Worm (Caenorhabditis elegans) whole organism, L1 larva: ENCODE data around the gene F48G7.8.

Experiments used
- C16A3.4 ChIP-seq: fragments of 150-350 bp; optimal IDR thresholded peaks from 2 replicates; lab custom pipeline; 2014; ENCODE audit warnings: missing biosample characterization, missing genetic modification characterization
- aha-1 ChIP-seq: fragments of 150-350 bp; optimal IDR thresholded peaks from 2 replicates; lab custom pipeline; 2014; ENCODE audit warnings: missing biosample characterization, missing genetic modification characterization
- ama-1 ChIP-seq: fragments of 150-350 bp; optimal IDR thresholded peaks from 2 replicates; lab custom pipeline; 2014
- ceh-88 ChIP-seq: fragments of 200-800 bp; sonication (Bioruptor generic); IDR thresholded peaks from 2 replicates; pipeline ENCODE4 v1.3.6; 2022; ENCODE audit warnings: missing genetic modification characterization, missing compliant biosample characterization
- efl-3 ChIP-seq: fragments of 200-800 bp; sonication (Bioruptor generic); optimal IDR thresholded peaks from 2 replicates; lab custom pipeline; 2018; ENCODE audit warnings: mild to moderate bottlenecking, missing genetic modification characterization, missing compliant biosample characterization
- egl-27 ChIP-seq, 2 experiments: fragments of 150-350 bp in 1 of 2; sonication (generic microtip); optimal IDR thresholded peaks; 3 replicates each; lab custom pipeline; 2017 to 2018; ENCODE audit warnings: missing biosample characterization in 2 of 2, missing genetic modification characterization in 2 of 2, missing genetic modification reagents in 2 of 2
- ets-5 ChIP-seq: fragments of 200-800 bp; sonication (Bioruptor generic); IDR thresholded peaks from 2 replicates; pipeline ENCODE4 v1.3.6; 2022; ENCODE audit warnings: missing genetic modification characterization, missing compliant biosample characterization
- fkh-10 ChIP-seq: sonication (generic microtip); optimal IDR thresholded peaks from 2 replicates; lab custom pipeline; 2017; ENCODE audit warnings: missing biosample characterization, missing genetic modification reagents, missing genetic modification characterization
- fkh-8 ChIP-seq: sonication (generic microtip); optimal IDR thresholded peaks from 2 replicates; lab custom pipeline; 2016; ENCODE audit warnings: mild to moderate bottlenecking, missing genetic modification characterization, missing compliant biosample characterization
- fos-1 ChIP-seq: fragments of 150-350 bp; optimal IDR thresholded peaks from 2 replicates; lab custom pipeline; 2014; ENCODE audit warnings: missing biosample characterization, missing genetic modification characterization
- hpl-2 ChIP-seq: fragments of 150-350 bp; optimal IDR thresholded peaks from 2 replicates; lab custom pipeline; 2014; ENCODE audit warnings: missing biosample characterization, missing genetic modification reagents, missing genetic modification characterization
- isw-1 ChIP-seq: fragments of 200-800 bp; sonication (Bioruptor generic); IDR thresholded peaks from 2 replicates; pipeline ENCODE4 v1.3.6; 2022; ENCODE audit warnings: missing genetic modification characterization, missing compliant biosample characterization
- jun-1 ChIP-seq: fragments of 150-350 bp; optimal IDR thresholded peaks from 2 replicates; lab custom pipeline; 2014; ENCODE audit warnings: missing biosample characterization, missing genetic modification reagents, missing genetic modification characterization
- lin-35 ChIP-seq, 2 experiments: fragments of 150-350 bp; optimal IDR thresholded peaks; 2 replicates each; lab custom pipeline; 2014; ENCODE audit warnings: missing biosample characterization in 2 of 2, missing genetic modification characterization in 2 of 2, missing genetic modification reagents in 2 of 2
- lir-3 ChIP-seq: sonication (generic microtip); optimal IDR thresholded peaks from 2 replicates; lab custom pipeline; 2016; ENCODE audit warnings: mild to moderate bottlenecking, missing genetic modification characterization, moderate library complexity, missing compliant biosample characterization; ENCODE audit not compliant: poor library complexity
- mep-1 ChIP-seq: fragments of 150-350 bp; optimal IDR thresholded peaks from 2 replicates; lab custom pipeline; 2014; ENCODE audit warnings: missing biosample characterization, missing genetic modification characterization
- nhr-11 ChIP-seq: fragments of 150-350 bp; optimal IDR thresholded peaks from 2 replicates; lab custom pipeline; 2014; ENCODE audit warnings: missing biosample characterization, missing genetic modification characterization
- nhr-20 ChIP-seq: sonication (generic microtip); optimal IDR thresholded peaks from 2 replicates; lab custom pipeline; 2016; ENCODE audit warnings: mild to moderate bottlenecking, missing genetic modification characterization, missing compliant biosample characterization
- nhr-237 ChIP-seq: fragments of 150-350 bp; optimal IDR thresholded peaks from 2 replicates; lab custom pipeline; 2014; ENCODE audit warnings: missing biosample characterization, missing genetic modification characterization
- nhr-28 ChIP-seq: fragments of 150-350 bp; optimal IDR thresholded peaks from 2 replicates; lab custom pipeline; 2014; ENCODE audit warnings: missing biosample characterization, missing genetic modification characterization
- nhr-76 ChIP-seq: sonication (generic microtip); optimal IDR thresholded peaks from 2 replicates; lab custom pipeline; 2017; ENCODE audit warnings: missing biosample characterization, missing genetic modification characterization
- nhr-77 ChIP-seq: fragments of 150-350 bp; optimal IDR thresholded peaks from 2 replicates; lab custom pipeline; 2014; ENCODE audit warnings: missing biosample characterization, missing genetic modification characterization
- nhr-84 ChIP-seq: sonication (generic microtip); optimal IDR thresholded peaks from 2 replicates; lab custom pipeline; 2017; ENCODE audit warnings: missing biosample characterization, missing genetic modification characterization
- snpc-4 ChIP-seq: fragments of 150-350 bp; optimal IDR thresholded peaks from 2 replicates; lab custom pipeline; 2014; ENCODE audit warnings: missing biosample characterization, missing genetic modification characterization
- snu-23 ChIP-seq: sonication (generic microtip); optimal IDR thresholded peaks from 2 replicates; lab custom pipeline; 2016; ENCODE audit warnings: missing genetic modification characterization, missing compliant biosample characterization
- sptf-1 ChIP-seq: fragments of 150-350 bp; optimal IDR thresholded peaks from 2 replicates; lab custom pipeline; 2014; ENCODE audit warnings: missing biosample characterization, missing genetic modification characterization
- sup-37 ChIP-seq: fragments of 200-800 bp; sonication (Bioruptor generic); optimal IDR thresholded peaks from 2 replicates; lab custom pipeline; 2018; ENCODE audit warnings: mild to moderate bottlenecking, missing genetic modification characterization, missing compliant biosample characterization
- tbx-2 ChIP-seq: sonication (generic microtip); optimal IDR thresholded peaks from 2 replicates; lab custom pipeline; 2016; ENCODE audit warnings: missing genetic modification characterization, missing compliant biosample characterization
- tlp-1 ChIP-seq: fragments of 150-350 bp; optimal IDR thresholded peaks from 2 replicates; lab custom pipeline; 2014; ENCODE audit warnings: missing biosample characterization, missing genetic modification characterization
- unc-130 ChIP-seq: fragments of 150-350 bp; optimal IDR thresholded peaks from 2 replicates; lab custom pipeline; 2017; ENCODE audit warnings: missing biosample characterization, missing genetic modification characterization, inconsistent platforms
- unc-30 ChIP-seq: sonication (generic microtip); optimal IDR thresholded peaks from 2 replicates; lab custom pipeline; 2017; ENCODE audit warnings: missing biosample characterization, missing genetic modification characterization
- unc-62 ChIP-seq: fragments of 150-350 bp; optimal IDR thresholded peaks from 2 replicates; lab custom pipeline; 2014; ENCODE audit warnings: missing biosample characterization, missing genetic modification reagents, missing genetic modification characterization
- unc-98 ChIP-seq: fragments of 200-800 bp; sonication (Bioruptor generic); IDR thresholded peaks from 2 replicates; pipeline ENCODE4 v1.3.6; 2022; ENCODE audit warnings: missing genetic modification characterization, missing compliant biosample characterization
- vab-15 ChIP-seq: sonication (generic microtip); optimal IDR thresholded peaks from 2 replicates; lab custom pipeline; 2017; ENCODE audit warnings: missing genotype, mild to moderate bottlenecking, missing genetic modification characterization, missing compliant biosample characterization
- xbp-1 ChIP-seq: sonication (generic microtip); optimal IDR thresholded peaks from 2 replicates; lab custom pipeline; 2016; ENCODE audit warnings: missing genetic modification characterization, missing compliant biosample characterization
- zip-4 ChIP-seq: fragments of 200-800 bp; sonication (Bioruptor generic); optimal IDR thresholded peaks from 2 replicates; lab custom pipeline; 2018; ENCODE audit warnings: mild to moderate bottlenecking, missing genetic modification characterization, moderate library complexity, missing compliant biosample characterization
- ztf-11 ChIP-seq, 2 experiments: sonication (generic microtip); optimal IDR thresholded peaks; 2 replicates each; lab custom pipeline; 2016 to 2017; ENCODE audit warnings: missing genetic modification characterization in 2 of 2, missing biosample characterization in 1 of 2, missing compliant biosample characterization in 1 of 2

The F48G7.8 gene

ce11 chrV:590182-590581 lies 37.3 kb downstream of the F48G7.8 start, which contains the start of gene ZK488.6:
TSS of gene ZK488.6 (plus strand) at chrV:590482.
- TF ChIP-seq vab-15 (tag; lab: Kevin White, UChicago) (no peak), tlp-1 (tag; lab: Kevin White, UChicago) (no peak), unc-98 (GFP tag; lab: Robert Waterston, UW) (0 out of 2 replicates have a peak, but pooled peaks have one; percentile 22), nhr-76 (tag; lab: Kevin White, UChicago) (no peak)

- no peak for TF ChIP-seq snpc-4 (tag; lab: Kevin White, UChicago)
- no peak for TF ChIP-seq nhr-28 (tag; lab: Kevin White, UChicago)
- no peak for TF ChIP-seq aha-1 (tag; lab: Kevin White, UChicago)
- TF ChIP-seq efl-3 (GFP tag; lab: Kevin White, UChicago), result no peak
- no peak for TF ChIP-seq hpl-2 (GFP tag; lab: Kevin White, UChicago)
- no peak for TF ChIP-seq nhr-77 (tag; lab: Kevin White, UChicago)
- TF ChIP-seq sptf-1 (tag; lab: Kevin White, UChicago), result no peak
Observed at ce11 chrV:587818-588217, 39.7 kb downstream of the F48G7.8 start, which contains the start of gene K06H6.1. TSS of gene K06H6.1 (plus strand) at chrV:588118.

DNA sequence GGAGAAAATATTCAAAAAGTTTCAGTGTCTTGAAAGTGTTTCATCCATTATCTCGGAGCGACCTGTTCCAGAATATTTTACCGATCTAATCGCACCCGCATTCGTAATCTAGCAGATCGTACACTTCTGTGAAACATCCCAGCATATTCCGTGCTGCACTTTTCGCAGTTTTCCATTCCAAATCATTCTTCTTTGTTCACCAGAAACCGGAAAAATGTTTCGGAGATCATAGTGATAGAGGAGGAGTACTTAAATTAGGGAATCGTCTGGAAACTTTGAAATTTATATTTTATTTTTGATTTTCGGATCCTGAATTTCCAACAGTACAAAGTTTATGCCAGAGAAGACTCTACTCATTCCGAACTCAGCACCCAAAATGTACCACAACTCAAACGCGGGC lies 42.0 kb downstream of the F48G7.8 start, which contains the start of gene K06H6.2:
K06H6.2 (plus strand) TSS at position 301 of the 400 bp plus-strand sequence.
- TF ChIP-seq nhr-237 (tag; lab: Kevin White, UChicago) (no peak), C16A3.4 (tag; lab: Kevin White, UChicago) (no peak), unc-130 (no peak), ceh-88 (GFP tag; lab: Robert Waterston, UW) (no peak), sup-37 (GFP tag; lab: Kevin White, UChicago) (no peak), snpc-4 (tag; lab: Kevin White, UChicago) (no peak), sptf-1 (tag; lab: Kevin White, UChicago) (no peak), ama-1 (lab: Kevin White, UChicago) (no peak), unc-30 (tag; lab: Kevin White, UChicago) (no peak), aha-1 (tag; lab: Kevin White, UChicago) (no peak), lin-35 (GFP tag; optimal IDR thresholded peaks at IDR 0.05; lab: Kevin White, UChicago) (no peak), fkh-10 (no peak), xbp-1 (tag; lab: Kevin White, UChicago) (no peak), zip-4 (GFP tag; lab: Kevin White, UChicago) (no peak), nhr-77 (tag; lab: Kevin White, UChicago) (no peak), isw-1 (no peak), tbx-2 (tag; lab: Kevin White, UChicago) (no peak), ets-5 (GFP tag; lab: Robert Waterston, UW) (no peak)

DNA sequence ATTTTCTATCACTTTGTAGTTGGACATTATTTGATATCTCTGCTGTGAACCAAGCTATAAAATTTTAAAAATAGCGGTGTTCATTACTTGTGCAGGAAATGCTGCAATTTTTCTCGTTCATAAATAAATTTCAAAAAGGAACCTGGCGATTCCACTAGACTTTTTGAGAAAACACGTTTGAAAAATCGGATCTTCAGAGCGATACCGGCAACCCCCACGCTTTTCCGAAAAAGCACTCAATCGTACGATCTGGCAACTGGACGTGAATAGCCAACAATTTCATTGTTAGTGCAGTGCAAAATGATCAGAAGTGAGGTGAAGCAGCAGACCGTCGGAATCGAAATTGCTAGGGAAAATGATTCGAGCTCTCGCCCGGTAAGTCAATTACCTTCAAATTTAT lies 45.9 kb downstream of the F48G7.8 start, which contains the start of gene nstp-7:
nstp-7 (plus strand) TSS at position 301 of the 400 bp plus-strand sequence.
- TF ChIP-seq nhr-28 (tag; lab: Kevin White, UChicago) (no peak), nhr-11 (tag; lab: Kevin White, UChicago) (no peak), egl-27 (tag; optimal IDR thresholded peaks at IDR 0.05; lab: Kevin White, UChicago) (no peak), unc-130 (no peak), nhr-76 (tag; lab: Kevin White, UChicago) (no peak), jun-1 (no peak), fos-1 (tag; lab: Kevin White, UChicago) (no peak), unc-62 (GFP tag; lab: Kevin White, UChicago) (no peak), nhr-20 (tag; lab: Kevin White, UChicago) (no peak), snu-23 (GFP tag; lab: Kevin White, UChicago) (no peak), fkh-10 (no peak), nhr-84 (tag; lab: Kevin White, UChicago) (no peak), lir-3 (tag; lab: Kevin White, UChicago) (no peak), fkh-8 (tag; lab: Kevin White, UChicago) (no peak), ztf-11 (tag; optimal IDR thresholded peaks at IDR 0.05; lab: Kevin White, UChicago) (no peak), mep-1 (no peak)
